Worm (Caenorhabditis elegans) whole organism, L2 larva: ENCODE data around the gene F23B2.10.

ENCODE experiments used
- F13H6.1 ChIP-seq: sonication (generic microtip); optimal IDR thresholded peaks from 2 replicates; lab custom pipeline; 2016; ENCODE audit warnings: missing genetic modification characterization, missing compliant biosample characterization
- R02D3.7 ChIP-seq: fragments of 150-350 bp; optimal IDR thresholded peaks from 2 replicates; lab custom pipeline; 2014; ENCODE audit warnings: missing biosample characterization, missing genetic modification characterization
- ama-1 ChIP-seq: fragments of 150-350 bp; optimal IDR thresholded peaks from 2 replicates; lab custom pipeline; 2018; ENCODE audit warnings: inconsistent platforms
- blmp-1 ChIP-seq: sonication (generic microtip); optimal IDR thresholded peaks from 2 replicates; lab custom pipeline; 2017; ENCODE audit warnings: missing genetic modification characterization, mild to moderate bottlenecking, missing compliant biosample characterization, antibody characterized with exemption, moderate library complexity; ENCODE audit not compliant: insufficient read depth
- ceh-16 ChIP-seq: fragments of 150-350 bp; optimal IDR thresholded peaks from 2 replicates; lab custom pipeline; 2014; ENCODE audit warnings: missing biosample characterization, missing genetic modification characterization
- ceh-82 ChIP-seq: fragments of 150-350 bp; optimal IDR thresholded peaks from 2 replicates; lab custom pipeline; 2014; ENCODE audit warnings: missing biosample characterization, missing genetic modification characterization
- crh-2 ChIP-seq: sonication (generic microtip); optimal IDR thresholded peaks from 2 replicates; lab custom pipeline; 2017; ENCODE audit warnings: missing biosample characterization, missing genetic modification characterization
- dmd-4 ChIP-seq: sonication (generic microtip); optimal IDR thresholded peaks from 2 replicates; lab custom pipeline; 2017; ENCODE audit warnings: missing biosample characterization, missing genetic modification characterization
- egl-27 ChIP-seq: sonication (generic microtip); optimal IDR thresholded peaks from 3 replicates; lab custom pipeline; 2017; ENCODE audit warnings: missing biosample characterization, missing genetic modification reagents, missing genetic modification characterization
- elt-1 ChIP-seq: fragments of 150-350 bp; optimal IDR thresholded peaks from 2 replicates; lab custom pipeline; 2014; ENCODE audit warnings: missing biosample characterization, missing genetic modification characterization
- elt-3 ChIP-seq: sonication (generic microtip); optimal IDR thresholded peaks from 2 replicates; lab custom pipeline; 2017; ENCODE audit warnings: missing biosample characterization, missing genetic modification characterization
- fos-1 ChIP-seq: fragments of 150-350 bp; optimal IDR thresholded peaks from 2 replicates; lab custom pipeline; 2014; ENCODE audit warnings: missing biosample characterization, missing genetic modification characterization
- gmeb-1 ChIP-seq: fragments of 150-350 bp; optimal IDR thresholded peaks from 2 replicates; lab custom pipeline; 2014; ENCODE audit warnings: missing biosample characterization, missing genetic modification characterization
- lin-11 ChIP-seq: fragments of 150-350 bp; sonication (generic microtip); optimal IDR thresholded peaks from 2 replicates; lab custom pipeline; 2014; ENCODE audit warnings: missing biosample characterization, missing genetic modification characterization, inconsistent platforms, mixed read lengths
- lin-13 ChIP-seq: fragments of 150-350 bp; optimal IDR thresholded peaks from 2 replicates; lab custom pipeline; 2014; ENCODE audit warnings: missing biosample characterization, missing genetic modification reagents, missing genetic modification characterization
- lsy-2 ChIP-seq, 2 experiments: fragments of 150-350 bp in 1 of 2; sonication (generic microtip) in 1 of 2; optimal IDR thresholded peaks; 2 replicates each; lab custom pipeline; 2014 to 2017; ENCODE audit warnings: missing biosample characterization in 2 of 2, missing genetic modification characterization in 2 of 2
- mab-5 ChIP-seq: fragments of 150-350 bp; optimal IDR thresholded peaks from 2 replicates; lab custom pipeline; 2014; ENCODE audit warnings: missing biosample characterization, missing genetic modification characterization
- mbf-1 ChIP-seq: sonication (generic microtip); optimal IDR thresholded peaks from 2 replicates; lab custom pipeline; 2017; ENCODE audit warnings: missing biosample characterization, missing genetic modification characterization
- nhr-10 ChIP-seq: sonication (generic microtip); optimal IDR thresholded peaks from 2 replicates; lab custom pipeline; 2017; ENCODE audit warnings: missing biosample characterization, missing genetic modification characterization
- nhr-12 ChIP-seq: fragments of 150-350 bp; optimal IDR thresholded peaks from 2 replicates; lab custom pipeline; 2014; ENCODE audit warnings: missing biosample characterization, missing genetic modification characterization
- nhr-129 ChIP-seq: fragments of 150-350 bp; optimal IDR thresholded peaks from 2 replicates; lab custom pipeline; 2014; ENCODE audit warnings: missing biosample characterization, missing genetic modification characterization
- nhr-21 ChIP-seq: fragments of 150-350 bp; optimal IDR thresholded peaks from 2 replicates; lab custom pipeline; 2014; ENCODE audit warnings: missing biosample characterization, missing genetic modification characterization
- nhr-237 ChIP-seq: fragments of 150-350 bp; optimal IDR thresholded peaks from 2 replicates; lab custom pipeline; 2014; ENCODE audit warnings: missing biosample characterization, missing genetic modification characterization
- nhr-25 ChIP-seq: fragments of 150-350 bp; sonication (generic microtip); optimal IDR thresholded peaks from 3 replicates; lab custom pipeline; 2014; ENCODE audit warnings: missing biosample characterization, missing genetic modification characterization
- nhr-6 ChIP-seq: fragments of 150-350 bp; optimal IDR thresholded peaks from 2 replicates; lab custom pipeline; 2014; ENCODE audit warnings: missing biosample characterization, missing genetic modification characterization
- nhr-77 ChIP-seq: fragments of 150-350 bp; optimal IDR thresholded peaks from 2 replicates; lab custom pipeline; 2014; ENCODE audit warnings: missing biosample characterization, missing genetic modification characterization
- sem-4 ChIP-seq: fragments of 150-350 bp; optimal IDR thresholded peaks from 2 replicates; lab custom pipeline; 2014; ENCODE audit warnings: missing biosample characterization, missing genetic modification reagents, missing genetic modification characterization
- skn-1 ChIP-seq: sonication (generic microtip); optimal IDR thresholded peaks from 2 replicates; lab custom pipeline; 2017; ENCODE audit warnings: missing biosample characterization, missing genetic modification characterization
- sma-3 ChIP-seq: sonication (generic microtip); optimal IDR thresholded peaks from 2 replicates; lab custom pipeline; 2016; ENCODE audit warnings: missing genetic modification reagents, missing genetic modification characterization, missing compliant biosample characterization
- sma-9 ChIP-seq, 2 experiments: fragments of 150-350 bp in 1 of 2; sonication (generic microtip) in 1 of 2; optimal IDR thresholded peaks; 2 replicates each; lab custom pipeline; 2014 to 2016; ENCODE audit warnings: missing genetic modification characterization in 2 of 2, mild to moderate bottlenecking in 1 of 2, missing biosample characterization in 1 of 2, missing compliant biosample characterization in 1 of 2, missing genetic modification reagents in 1 of 2, moderate library complexity in 1 of 2
- snpc-4 ChIP-seq: fragments of 150-350 bp; optimal IDR thresholded peaks from 2 replicates; lab custom pipeline; 2014; ENCODE audit warnings: missing biosample characterization, missing genetic modification characterization
- unc-39 ChIP-seq: fragments of 150-350 bp; optimal IDR thresholded peaks from 2 replicates; lab custom pipeline; 2014; ENCODE audit warnings: missing biosample characterization, missing genetic modification characterization
- unc-55 ChIP-seq: fragments of 150-350 bp; sonication (generic microtip); optimal IDR thresholded peaks from 3 replicates; lab custom pipeline; 2014; ENCODE audit warnings: missing biosample characterization, missing genetic modification reagents, missing genetic modification characterization
- zag-1 ChIP-seq: fragments of 150-350 bp; optimal IDR thresholded peaks from 2 replicates; lab custom pipeline; 2014; ENCODE audit warnings: missing biosample characterization, missing genetic modification characterization
- ztf-1 ChIP-seq: fragments of 200-800 bp; sonication (Bioruptor generic); conservative IDR thresholded peaks from 2 replicates; pipeline ENCODE4 v1.3.6; 2022; ENCODE audit warnings: missing genetic modification characterization, missing compliant biosample characterization
- ztf-11 ChIP-seq: sonication (generic microtip); optimal IDR thresholded peaks from 2 replicates; lab custom pipeline; 2017; ENCODE audit warnings: missing biosample characterization, missing genetic modification characterization
- ztf-4 ChIP-seq: fragments of 150-350 bp; optimal IDR thresholded peaks from 2 replicates; lab custom pipeline; 2014; ENCODE audit warnings: missing biosample characterization, missing genetic modification characterization

F23B2.10 gene

DNA sequence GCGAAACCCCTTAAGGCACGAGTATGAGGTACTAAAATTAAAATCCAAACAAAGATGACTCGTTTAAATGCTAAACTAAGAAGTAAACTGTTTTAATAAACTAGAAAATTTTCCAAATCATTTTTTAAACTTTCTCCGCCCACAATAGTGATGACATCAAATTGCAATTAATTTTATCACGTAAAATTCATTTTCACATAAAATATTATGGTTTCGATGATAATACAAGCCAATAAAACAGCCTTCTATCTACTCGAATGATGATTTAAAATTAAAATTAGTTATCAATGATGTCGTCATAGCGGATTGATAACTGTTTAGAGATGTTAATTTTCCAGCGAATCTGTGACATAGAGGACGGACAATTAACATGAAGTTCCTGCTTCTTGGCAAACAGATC, 11.5 kb upstream of the F23B2.10 start, which contains the start of gene C07C7.3:
Gene C07C7.3, plus strand, starts transcription at position 371 of the 400 bp plus-strand sequence.
- TF ChIP-seq skn-1: peak; percentile 71
- TF ChIP-seq elt-3 (tag; lab: Kevin White, UChicago): no peak
- no peak for TF ChIP-seq nhr-21
- TF ChIP-seq ztf-4 (tag; lab: Kevin White, UChicago): no peak
- TF ChIP-seq nhr-129 (tag; lab: Kevin White, UChicago): no peak
- peak; percentile 90 for TF ChIP-seq fos-1 (tag; lab: Kevin White, UChicago)
- TF ChIP-seq, all 48 proteins: peak for 2

ce11 chrIV:9165027-9165426, 10.9 kb upstream of the F23B2.10 start, which contains the start of gene pcp-2:
TSS of gene pcp-2 (minus strand) at chrIV:9165127.
- TF ChIP-seq nhr-77 (no peak), ztf-11 (tag; lab: Kevin White, UChicago) (no peak), mbf-1 (tag; lab: Kevin White, UChicago) (no peak), fos-1 (tag; lab: Kevin White, UChicago) (no peak), crh-2 (no peak), dmd-4 (tag; lab: Kevin White, UChicago) (no peak), nhr-21 (no peak)

DNA sequence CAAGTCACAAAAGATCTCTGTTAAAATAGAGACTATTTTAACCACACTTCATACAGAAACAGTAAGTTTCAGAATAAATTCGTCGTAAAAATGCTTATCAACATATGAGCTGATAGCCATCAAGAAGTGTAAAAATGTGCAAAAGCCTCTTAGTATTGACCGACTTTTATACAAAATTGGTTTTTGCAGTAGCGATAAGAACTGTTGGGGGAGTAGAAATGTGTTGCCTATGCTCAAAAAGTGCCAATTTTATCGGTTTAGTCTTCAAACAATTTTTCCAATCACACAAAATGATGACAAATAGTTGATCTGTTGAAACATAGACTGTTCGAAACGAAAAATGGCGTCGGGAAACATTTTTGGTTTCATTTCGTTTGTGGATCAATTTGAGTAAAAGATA, 5.7 kb upstream of the F23B2.10 start:
- TF ChIP-seq skn-1 (peak; percentile 91), nhr-25 (tag; lab: Kevin White, UChicago) (no peak), lsy-2 (tag; optimal IDR thresholded peaks at IDR 0.05; lab: Kevin White, UChicago) (no peak), R02D3.7 (no peak), gmeb-1 (tag; lab: Kevin White, UChicago) (peak; percentile 38), crh-2 (peak; percentile 32), mbf-1 (tag; lab: Kevin White, UChicago) (no peak), ama-1 (lab: Kevin White, UChicago) (no peak), fos-1 (tag; lab: Kevin White, UChicago) (peak; percentile 97), ceh-82 (tag; lab: Kevin White, UChicago) (no peak), ztf-1 (GFP tag; lab: Robert Waterston, UW) (no peak), F13H6.1 (tag; lab: Kevin White, UChicago) (no peak), sma-9 (GFP tag; optimal IDR thresholded peaks at IDR 0.05; lab: Kevin White, UChicago) (peak; percentile 70), sma-9 (tag; optimal IDR thresholded peaks at IDR 0.05; lab: Kevin White, UChicago) (no peak)
- TF ChIP-seq, all 48 proteins: peak for 5

- TF ChIP-seq gmeb-1 (tag; lab: Kevin White, UChicago): peak; percentile 15
- TF ChIP-seq nhr-237: no peak
- TF ChIP-seq sma-9 (GFP tag; optimal IDR thresholded peaks at IDR 0.05; lab: Kevin White, UChicago): peak; percentile 63
- no peak for TF ChIP-seq sma-9 (tag; optimal IDR thresholded peaks at IDR 0.05; lab: Kevin White, UChicago)
- no peak for TF ChIP-seq nhr-21
- peak; percentile 99 for TF ChIP-seq fos-1 (tag; lab: Kevin White, UChicago)
Observed at ce11 chrIV:9158969-9159800, 5.0 kb upstream of the F23B2.10 start, which contains the start of gene pcp-3. TSS of gene pcp-3 (minus strand) at chrIV:9159019.

- TF ChIP-seq nhr-25 (tag; lab: Kevin White, UChicago) (no peak), sma-3 (GFP tag; lab: Kevin White, UChicago) (no peak), elt-1 (no peak), sma-9 (GFP tag; optimal IDR thresholded peaks at IDR 0.05; lab: Kevin White, UChicago) (no peak), sma-9 (tag; optimal IDR thresholded peaks at IDR 0.05; lab: Kevin White, UChicago) (no peak), mbf-1 (tag; lab: Kevin White, UChicago) (no peak), nhr-10 (tag; lab: Kevin White, UChicago) (no peak), zag-1 (tag; lab: Kevin White, UChicago) (no peak), lin-11 (tag; lab: Kevin White, UChicago) (no peak)
Observed at ce11 chrIV:9150175-9150574, 4.0 kb downstream of the F23B2.10 start, which contains the start of gene F23B2.7. TSS of gene F23B2.7 (plus strand) at chrIV:9150475.

DNA sequence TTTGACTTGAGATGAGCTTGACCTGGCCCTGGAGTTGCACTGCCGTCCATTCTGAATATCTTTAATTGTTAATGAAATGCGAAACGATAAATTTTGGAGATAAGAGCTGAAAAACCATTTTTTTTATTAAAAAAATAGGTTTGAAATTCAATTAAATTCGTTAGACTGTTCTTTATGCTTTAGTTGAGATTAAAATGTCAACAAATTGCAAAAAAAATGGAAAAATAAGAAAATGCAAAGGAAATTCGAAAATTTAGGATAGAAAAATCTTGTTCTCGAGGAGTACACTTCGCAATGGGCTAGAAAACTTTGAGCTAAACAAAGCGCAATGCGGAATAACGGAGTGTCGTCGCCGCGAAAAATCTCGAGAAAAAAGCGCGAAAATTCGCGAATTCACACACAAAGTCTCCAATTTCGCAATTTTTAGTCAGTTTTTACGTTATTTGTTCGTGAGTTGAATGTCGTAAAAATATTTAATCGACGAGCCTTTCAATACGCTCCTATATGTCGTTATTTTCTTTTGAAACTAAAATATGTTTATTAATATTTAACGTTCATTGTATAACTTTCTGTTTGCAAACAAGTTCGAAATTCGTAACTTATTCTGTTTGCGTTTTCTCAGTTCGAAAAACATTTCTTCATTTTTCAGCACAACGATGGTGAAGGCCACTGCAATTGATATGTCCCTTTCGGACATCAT, 7.2 kb downstream of the F23B2.10 start, which contains the start of the genes rpb-12 and aly-2:
Gene rpb-12, minus strand, starts transcription at position 51 of the 700 bp plus-strand sequence.
Gene aly-2, plus strand, starts transcription at position 650 of the 700 bp plus-strand sequence.
- TF ChIP-seq ztf-11 (tag; lab: Kevin White, UChicago) (no peak), lin-11 (tag; lab: Kevin White, UChicago) (peak; percentile 35), unc-39 (no peak), gmeb-1 (tag; lab: Kevin White, UChicago) (peak; percentile 60), sem-4 (tag; lab: Kevin White, UChicago) (peak; percentile 39), crh-2 (peak; percentile 65), nhr-6 (tag; lab: Kevin White, UChicago) (peak; percentile 45), nhr-12 (no peak), nhr-129 (tag; lab: Kevin White, UChicago) (peak; percentile 62), dmd-4 (tag; lab: Kevin White, UChicago) (no peak), mab-5 (tag; lab: Kevin White, UChicago) (no peak), lin-13 (GFP tag; lab: Kevin White, UChicago) (peak; percentile 57), ceh-16 (tag; lab: Kevin White, UChicago) (no peak), egl-27 (peak; percentile 11), unc-55 (GFP tag; lab: Kevin White, UChicago) (peak; percentile 85), fos-1 (tag; lab: Kevin White, UChicago) (peak; percentile 33), blmp-1 (tag; lab: Kevin White, UChicago) (no peak), elt-1 (no peak), sma-3 (GFP tag; lab: Kevin White, UChicago) (peak; percentile 9), snpc-4 (tag; lab: Kevin White, UChicago) (peak; percentile 28), nhr-237 (no peak)
